Worm (Caenorhabditis elegans) whole organism, L4 larva: ENCODE results near the gene Y34B4A.7.

Source experiments
- F44E2.7 ChIP-seq: fragments of 200-800 bp; sonication (Bioruptor generic); IDR thresholded peaks from 2 replicates; pipeline ENCODE4 v2.1.2; 2022; ENCODE audit warnings: missing genetic modification characterization, missing compliant biosample characterization
- ceh-82 ChIP-seq: sonication (generic microtip); optimal IDR thresholded peaks from 2 replicates; lab custom pipeline; 2017; ENCODE audit warnings: missing biosample characterization, missing genetic modification characterization
- dmd-9 ChIP-seq: fragments of 200-800 bp; sonication (Bioruptor generic); IDR thresholded peaks from 2 replicates; pipeline ENCODE4 v1.3.6; 2022; ENCODE audit warnings: missing genetic modification reagents, missing genetic modification characterization, missing compliant biosample characterization
- lin-13 ChIP-seq: fragments of 150-350 bp; optimal IDR thresholded peaks from 2 replicates; lab custom pipeline; 2014; ENCODE audit warnings: missing biosample characterization, missing genetic modification reagents, missing genetic modification characterization
- lsy-2 ChIP-seq, 2 experiments: fragments of 150-350 bp in 1 of 2; sonication (generic microtip) in 1 of 2; optimal IDR thresholded peaks; 2 replicates each; lab custom pipeline; 2014 to 2017; ENCODE audit warnings: missing biosample characterization in 2 of 2, missing genetic modification characterization in 2 of 2
- mdt-29 ChIP-seq: fragments of 200-800 bp; sonication (Bioruptor generic); IDR thresholded peaks from 2 replicates; pipeline ENCODE4 v1.3.6; 2022; ENCODE audit warnings: missing genetic modification reagents, missing genetic modification characterization, missing compliant biosample characterization
- mes-2 ChIP-seq: sonication (generic microtip); optimal IDR thresholded peaks from 2 replicates; lab custom pipeline; 2016; ENCODE audit warnings: missing genotype, mild to moderate bottlenecking, missing genetic modification characterization, missing compliant biosample characterization; ENCODE audit not compliant: poor library complexity, severe bottlenecking
- nhr-237 ChIP-seq: sonication (generic microtip); optimal IDR thresholded peaks from 2 replicates; lab custom pipeline; 2017; ENCODE audit warnings: missing biosample characterization, missing genetic modification characterization

DNA sequence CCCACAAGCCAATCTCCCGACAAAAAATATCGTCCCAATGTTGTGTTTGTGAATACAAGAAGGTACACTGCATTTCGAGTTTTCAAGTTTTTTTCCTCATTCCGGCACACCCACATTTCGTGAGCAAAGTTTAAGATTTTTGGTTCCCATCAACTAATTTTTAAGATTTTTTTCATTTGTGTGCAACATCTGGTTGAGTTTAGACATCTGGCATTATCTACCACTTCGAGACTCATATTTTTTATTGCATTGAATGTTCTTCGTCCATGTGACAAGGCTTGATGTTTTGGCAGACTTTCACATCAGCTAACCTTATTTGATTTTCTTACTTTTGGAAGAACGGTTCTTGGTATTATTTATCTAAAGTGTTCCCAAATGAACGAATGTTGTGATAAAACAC lies 16.3 kb downstream of the Y34B4A.7 start:
- TF ChIP-seq nhr-237 (no peak), mes-2 (tag; lab: Kevin White, UChicago) (no peak), mdt-29 (GFP tag; lab: Robert Waterston, UW) (no peak), F44E2.7 (GFP tag; lab: Robert Waterston, UW) (no peak), lin-13 (no peak), lsy-2 (tag; optimal IDR thresholded peaks at IDR 0.05; lab: Kevin White, UChicago) (no peak), ceh-82 (tag; lab: Kevin White, UChicago) (no peak), dmd-9 (GFP tag; lab: Robert Waterston, UW) (no peak)
